Fruit fly (Drosophila melanogaster) whole organism, prepupa: ENCODE data around the gene Top3beta.

Experiments
- CG10669 ChIP-seq: fragments of 200-800 bp; sonication (Bioruptor generic); optimal IDR thresholded peaks from 3 replicates; lab custom pipeline; 2018; ENCODE audit warnings: missing biosample characterization, mild to moderate bottlenecking, missing genetic modification characterization, moderate library complexity
- CG15336 ChIP-seq: fragments of 200-800 bp; sonication (Bioruptor generic); IDR thresholded peaks from 2 replicates; pipeline ENCODE4 v1.3.6; 2022; ENCODE audit warnings: missing biosample characterization, missing genetic modification characterization
- CG8119 ChIP-seq: fragments of 200-800 bp; sonication (Bioruptor generic); IDR thresholded peaks from 3 replicates; pipeline ENCODE4 v1.3.6; 2022; ENCODE audit warnings: missing biosample characterization, missing genetic modification characterization
- Met ChIP-seq: fragments of 200-800 bp; sonication (Bioruptor generic); optimal IDR thresholded peaks from 3 replicates; lab custom pipeline; 2016; ENCODE audit warnings: missing biosample characterization, missing genetic modification characterization
- svp ChIP-seq: fragments of 200-800 bp; sonication (Bioruptor generic); peaks from one replicate; lab custom pipeline; 2016; ENCODE audit warnings: missing biosample characterization, missing genetic modification characterization

The Top3beta gene

DNA sequence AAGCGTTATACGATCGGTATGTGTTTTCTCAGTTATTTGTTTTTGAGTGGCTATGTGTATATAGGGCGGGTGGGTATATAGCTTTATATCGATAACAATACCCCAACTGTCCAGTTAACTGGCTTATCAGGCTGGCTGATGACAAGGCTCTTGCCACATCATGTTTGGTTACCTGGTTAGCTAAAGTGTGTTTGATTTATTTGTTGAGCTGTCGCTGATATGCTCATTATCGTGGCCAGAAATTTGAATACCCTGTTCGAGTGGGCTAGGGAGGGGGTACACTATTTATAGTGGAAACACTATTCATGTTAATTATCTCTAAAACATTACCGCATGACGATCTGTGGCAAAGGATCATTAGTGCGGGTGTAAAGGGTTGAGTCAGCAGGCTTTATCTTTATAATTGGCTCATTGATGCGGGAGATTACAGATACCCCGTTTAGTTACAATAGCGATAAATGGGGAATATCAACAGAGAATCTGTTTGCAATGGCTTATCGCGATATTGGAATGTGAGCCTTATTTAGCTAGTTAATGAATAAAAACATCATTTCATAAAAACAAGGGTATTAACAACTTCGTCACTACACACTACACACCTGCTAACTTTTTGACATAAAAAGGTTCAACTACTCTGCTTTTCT, 34.8 kb downstream of the Top3beta start:
- TF ChIP-seq svp (GFP tag; lab: Kevin White, UChicago) (no peak), CG15336 (no peak), Met (no peak)

DNA sequence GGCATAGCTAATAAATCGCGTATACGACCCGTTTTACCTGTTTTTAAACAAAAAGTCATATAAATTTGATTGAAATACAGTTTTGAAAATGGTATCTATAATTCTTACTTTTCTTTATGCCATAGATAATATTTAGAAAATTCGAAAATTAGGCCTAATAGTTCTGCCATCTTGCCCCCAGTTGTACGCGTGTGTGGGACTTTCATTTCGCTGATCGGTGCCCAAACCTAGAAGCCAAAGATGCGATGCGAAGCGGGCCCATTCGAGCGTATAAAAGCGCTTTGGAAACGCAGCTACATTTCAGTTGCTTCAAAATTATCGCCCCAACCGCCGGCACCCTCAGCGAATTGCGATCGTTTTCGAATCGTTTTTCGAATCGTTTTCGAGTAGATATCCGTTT, 50.8 kb downstream of the Top3beta start, which contains the start of gene CG14445:
CG14445 (plus strand) TSS at position 301 of the 400 bp plus-strand sequence.
- TF ChIP-seq CG8119 (GFP tag; lab: Robert Waterston, UW) (no peak), CG10669 (GFP tag; lab: Kevin White, UChicago) (no peak)
